Worm (Caenorhabditis elegans) whole organism, early embryonic: ENCODE results near the gene cfap-20.
A peak's percentile ranks its signal among the peaks of the same experiment; 100 is the strongest.

Source experiments
- B0310.2 ChIP-seq: sonication (generic microtip); optimal IDR thresholded peaks from 2 replicates; lab custom pipeline; 2016; ENCODE audit warnings: mild to moderate bottlenecking, missing genetic modification characterization, missing compliant biosample characterization
- F13C5.2 ChIP-seq: sonication (generic microtip); optimal IDR thresholded peaks from 2 replicates; lab custom pipeline; 2017; ENCODE audit warnings: mild to moderate bottlenecking, missing genetic modification characterization, inconsistent platforms, missing compliant biosample characterization
- aly-1 ChIP-seq: sonication (generic microtip); optimal IDR thresholded peaks from 2 replicates; lab custom pipeline; 2016; ENCODE audit warnings: missing genetic modification characterization, missing compliant biosample characterization
- ama-1 ChIP-seq: fragments of 150-350 bp; optimal IDR thresholded peaks from 2 replicates; lab custom pipeline; 2014
- ceh-13 ChIP-seq: fragments of 200-800 bp; sonication (Bioruptor generic); optimal IDR thresholded peaks from 2 replicates; lab custom pipeline; 2018; ENCODE audit warnings: mild to moderate bottlenecking, missing genetic modification characterization, missing compliant biosample characterization
- ceh-36 ChIP-seq: sonication (generic microtip); optimal IDR thresholded peaks from 2 replicates; lab custom pipeline; 2016; ENCODE audit warnings: missing genetic modification characterization, inconsistent platforms, missing compliant biosample characterization
- ets-7 ChIP-seq: sonication (generic microtip); optimal IDR thresholded peaks from 2 replicates; lab custom pipeline; 2016; ENCODE audit warnings: missing genotype, missing genetic modification characterization, missing compliant biosample characterization
- flt-1 ChIP-seq: fragments of 200-800 bp; sonication (Bioruptor generic); IDR thresholded peaks from 2 replicates; pipeline ENCODE4 v1.3.6; 2022; ENCODE audit warnings: missing genetic modification characterization, missing compliant biosample characterization
- hmbx-1 ChIP-seq: sonication (generic microtip); optimal IDR thresholded peaks from 2 replicates; lab custom pipeline; 2016; ENCODE audit warnings: mild to moderate bottlenecking, missing genetic modification characterization, missing compliant biosample characterization
- hmg-4 ChIP-seq: fragments of 200-800 bp; sonication (Bioruptor generic); optimal IDR thresholded peaks from 2 replicates; lab custom pipeline; 2018; ENCODE audit warnings: mild to moderate bottlenecking, missing genetic modification characterization, missing compliant biosample characterization
- hnd-1 ChIP-seq: sonication (generic microtip); optimal IDR thresholded peaks from 2 replicates; lab custom pipeline; 2016; ENCODE audit warnings: missing genetic modification characterization, missing compliant biosample characterization
- pes-1 ChIP-seq: fragments of 200-800 bp; sonication (Bioruptor generic); IDR thresholded peaks from 2 replicates; pipeline ENCODE4 v1.3.6; 2022; ENCODE audit warnings: missing genetic modification reagents, missing genetic modification characterization, missing compliant biosample characterization
- scrt-1 ChIP-seq: fragments of 200-800 bp; sonication (Bioruptor generic); IDR thresholded peaks from 2 replicates; pipeline ENCODE4 v1.3.6; 2022; ENCODE audit warnings: missing genetic modification characterization, missing compliant biosample characterization
- sea-1 ChIP-seq: fragments of 200-800 bp; sonication (Bioruptor generic); conservative IDR thresholded peaks from 2 replicates; pipeline ENCODE4 v1.3.6; 2022; ENCODE audit warnings: missing genetic modification characterization, missing compliant biosample characterization
- tbx-11 ChIP-seq: fragments of 200-800 bp; sonication (Bioruptor generic); IDR thresholded peaks from 2 replicates; pipeline ENCODE4 v1.3.6; 2022; ENCODE audit warnings: missing genetic modification characterization, missing compliant biosample characterization
- tbx-37 ChIP-seq: fragments of 200-800 bp; sonication (Bioruptor generic); conservative IDR thresholded peaks from 2 replicates; pipeline ENCODE4 v1.3.6; 2022; ENCODE audit warnings: missing genetic modification reagents, missing genetic modification characterization, missing compliant biosample characterization
- tra-4 ChIP-seq: sonication (generic microtip); optimal IDR thresholded peaks from 2 replicates; lab custom pipeline; 2017; ENCODE audit warnings: missing genetic modification characterization, missing compliant biosample characterization

cfap-20 gene

ce11 chrIII:3523363-3523762, 13.9 kb downstream of the cfap-20 start:
- TF ChIP-seq F13C5.2 (tag; lab: Kevin White, UChicago) (no peak), tbx-37 (GFP tag; lab: Robert Waterston, UW) (no peak), tbx-11 (GFP tag; lab: Robert Waterston, UW) (no peak), scrt-1 (GFP tag; lab: Robert Waterston, UW) (no peak), pes-1 (GFP tag; lab: Robert Waterston, UW) (no peak), hnd-1 (tag; lab: Kevin White, UChicago) (no peak), ets-7 (tag; lab: Kevin White, UChicago) (no peak), hmbx-1 (tag; lab: Kevin White, UChicago) (no peak)

- TF ChIP-seq tra-4 (tag; lab: Kevin White, UChicago) (no peak), ceh-36 (tag; lab: Kevin White, UChicago) (no peak), sea-1 (GFP tag; lab: Robert Waterston, UW) (no peak), tbx-37 (GFP tag; lab: Robert Waterston, UW) (no peak)
These were observed 16.9 kb downstream of the cfap-20 start for ce11 chrIII:3520417-3520816.

DNA sequence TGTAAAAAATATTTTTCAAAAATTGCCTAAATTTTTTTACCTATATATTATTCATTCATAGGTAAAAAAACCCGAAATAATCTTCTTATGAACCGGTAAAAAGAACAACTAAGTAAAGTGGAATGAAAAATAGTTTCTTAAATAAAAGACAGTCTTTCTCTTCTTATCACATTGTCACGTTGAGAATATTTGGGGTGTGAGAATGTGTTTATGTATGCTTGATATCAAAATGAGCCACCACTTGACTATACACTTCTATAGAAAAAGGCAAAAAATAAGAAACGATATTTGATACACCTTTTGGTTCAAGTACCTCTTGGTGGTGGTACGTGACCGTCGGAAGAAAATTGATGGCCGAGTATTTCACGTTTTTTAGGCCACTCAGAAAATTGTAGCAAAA, 17.8 kb downstream of the cfap-20 start, which contains the start of gene hmit-1.3:
hmit-1.3 (minus strand) TSS at position 103 of the 400 bp plus-strand sequence.
- no peak for TF ChIP-seq B0310.2
- TF ChIP-seq ceh-13 (GFP tag; lab: Kevin White, UChicago), result no peak
- no peak for TF ChIP-seq ama-1 (lab: Kevin White, UChicago)
- no peak for TF ChIP-seq F13C5.2 (tag; lab: Kevin White, UChicago)
- no peak for TF ChIP-seq scrt-1 (GFP tag; lab: Robert Waterston, UW)
- no peak for TF ChIP-seq hmg-4 (GFP tag; lab: Kevin White, UChicago)
- no peak for TF ChIP-seq tra-4 (tag; lab: Kevin White, UChicago)
- no peak for TF ChIP-seq sea-1 (GFP tag; lab: Robert Waterston, UW)
- TF ChIP-seq ceh-36 (tag; lab: Kevin White, UChicago), result no peak
- TF ChIP-seq hnd-1 (tag; lab: Kevin White, UChicago), result no peak
- TF ChIP-seq tbx-11 (GFP tag; lab: Robert Waterston, UW), result no peak
- TF ChIP-seq flt-1, result no peak
- no peak for TF ChIP-seq hmbx-1 (tag; lab: Kevin White, UChicago)
- no peak for TF ChIP-seq aly-1
- no peak for TF ChIP-seq pes-1 (GFP tag; lab: Robert Waterston, UW)

DNA sequence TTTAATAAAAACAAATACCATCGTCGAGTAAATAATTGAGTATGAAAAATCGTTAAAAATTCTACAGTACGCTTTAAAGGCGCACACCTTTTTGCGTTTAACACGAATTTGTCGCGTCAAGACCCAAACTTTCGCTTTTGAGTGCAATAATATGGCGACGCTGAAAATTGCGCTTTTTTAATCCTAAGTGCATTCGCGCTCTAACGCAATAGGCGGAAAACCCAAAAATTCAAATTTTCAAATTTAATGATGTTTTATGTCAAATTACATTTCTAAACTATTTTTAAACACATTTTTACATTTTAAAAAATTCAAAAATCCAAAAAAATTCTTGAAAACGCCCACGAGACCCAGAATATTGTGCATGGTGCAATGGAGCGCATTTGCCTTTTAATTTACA, 25.5 kb downstream of the cfap-20 start:
- TF ChIP-seq sea-1 (GFP tag; lab: Robert Waterston, UW) (no peak), tra-4 (tag; lab: Kevin White, UChicago) (no peak), flt-1 (no peak), hmg-4 (GFP tag; lab: Kevin White, UChicago) (no peak), F13C5.2 (tag; lab: Kevin White, UChicago) (no peak), ceh-13 (GFP tag; lab: Kevin White, UChicago) (no peak), tbx-11 (GFP tag; lab: Robert Waterston, UW) (no peak), tbx-37 (GFP tag; lab: Robert Waterston, UW) (no peak), ceh-36 (tag; lab: Kevin White, UChicago) (no peak), hnd-1 (tag; lab: Kevin White, UChicago) (no peak)

ce11 chrIII:3509908-3510307, 27.4 kb downstream of the cfap-20 start, which contains the start of the genes M01F1.4 and mrpl-35:
Gene M01F1.4 (minus strand): TSS chrIII:3510033.
Gene mrpl-35 (plus strand): TSS chrIII:3510237.
- TF ChIP-seq sea-1 (GFP tag; lab: Robert Waterston, UW), result no peak
- no peak for TF ChIP-seq flt-1
- TF ChIP-seq aly-1, result no peak
- no peak for TF ChIP-seq ets-7 (tag; lab: Kevin White, UChicago)
- no peak for TF ChIP-seq hmg-4 (GFP tag; lab: Kevin White, UChicago)
- no peak for TF ChIP-seq tra-4 (tag; lab: Kevin White, UChicago)
- TF ChIP-seq ama-1 (lab: Kevin White, UChicago), result no peak
- TF ChIP-seq hmbx-1 (tag; lab: Kevin White, UChicago), result no peak
- no peak for TF ChIP-seq scrt-1 (GFP tag; lab: Robert Waterston, UW)
- no peak for TF ChIP-seq F13C5.2 (tag; lab: Kevin White, UChicago)
- TF ChIP-seq tbx-11 (GFP tag; lab: Robert Waterston, UW), result no peak

- TF ChIP-seq tbx-11 (GFP tag; lab: Robert Waterston, UW), result no peak
- no peak for TF ChIP-seq flt-1
- TF ChIP-seq ets-7 (tag; lab: Kevin White, UChicago), result no peak
- no peak for TF ChIP-seq ama-1 (lab: Kevin White, UChicago)
- TF ChIP-seq B0310.2, result no peak
- TF ChIP-seq hnd-1 (tag; lab: Kevin White, UChicago), result no peak
- peak; percentile 15 for TF ChIP-seq hmg-4 (GFP tag; lab: Kevin White, UChicago)
- no peak for TF ChIP-seq ceh-13 (GFP tag; lab: Kevin White, UChicago)
- peak; percentile 85 for TF ChIP-seq F13C5.2 (tag; lab: Kevin White, UChicago)
- no peak for TF ChIP-seq scrt-1 (GFP tag; lab: Robert Waterston, UW)
- TF ChIP-seq pes-1 (GFP tag; lab: Robert Waterston, UW), result 0 out of 2 replicates have a peak, but pooled peaks have one; percentile 50
- TF ChIP-seq sea-1 (GFP tag; lab: Robert Waterston, UW), result no peak
- no peak for TF ChIP-seq hmbx-1 (tag; lab: Kevin White, UChicago)
- TF ChIP-seq tra-4 (tag; lab: Kevin White, UChicago), result no peak
- TF ChIP-seq tbx-37 (GFP tag; lab: Robert Waterston, UW), result no peak
- peak; percentile 35 for TF ChIP-seq aly-1
- no peak for TF ChIP-seq ceh-36 (tag; lab: Kevin White, UChicago)
These were observed 32.2 kb downstream of the cfap-20 start, which contains the start of gene lias-1 for ce11 chrIII:3505051-3505548. Gene lias-1 (minus strand): TSS chrIII:3505101.

ce11 chrIII:3504239-3504638, 33.1 kb downstream of the cfap-20 start:
- TF ChIP-seq ceh-13 (GFP tag; lab: Kevin White, UChicago) (no peak), hnd-1 (tag; lab: Kevin White, UChicago) (no peak), B0310.2 (no peak), hmbx-1 (tag; lab: Kevin White, UChicago) (no peak), F13C5.2 (tag; lab: Kevin White, UChicago) (no peak), tbx-11 (GFP tag; lab: Robert Waterston, UW) (no peak), scrt-1 (GFP tag; lab: Robert Waterston, UW) (no peak), tbx-37 (GFP tag; lab: Robert Waterston, UW) (no peak), hmg-4 (GFP tag; lab: Kevin White, UChicago) (no peak), ceh-36 (tag; lab: Kevin White, UChicago) (no peak), flt-1 (no peak)
